Worm (Caenorhabditis elegans): ENCODE measurements around the gene F21C10.5.

ce11 chrV:9146849-9147557 is 21.6 kb downstream of the F21C10.5 start, which contains the start of gene spl-2:
- TF ChIP-seq aptf-2 (GFP tag; conservative IDR thresholded peaks at IDR 0.05) = no peak
- no peak for TF ChIP-seq xnd-1 (tag; optimal IDR thresholded peaks at IDR 0.05)
- TF ChIP-seq F37B4.10 (GFP tag; IDR thresholded peaks at IDR 0.05) = no peak
- TF ChIP-seq snpc-4 (GFP tag; optimal IDR thresholded peaks at IDR 0.05) = no peak
- TF ChIP-seq snpc-4 (tag; optimal IDR thresholded peaks at IDR 0.05) = no peak
- no peak for TF ChIP-seq Y79H2A.3 (GFP tag; conservative IDR thresholded peaks at IDR 0.05)
- no peak for TF ChIP-seq hsf-1 (GFP tag; IDR thresholded peaks at IDR 0.05)
- TF ChIP-seq rpc-1 (optimal IDR thresholded peaks at IDR 0.05) = no peak
- TF ChIP-seq rpc-1 (tag; optimal IDR thresholded peaks at IDR 0.05) = no peak
- TF ChIP-seq madf-8 (GFP tag; conservative IDR thresholded peaks at IDR 0.05) = no peak
- TF ChIP-seq Y56A3A.18 (GFP tag; IDR thresholded peaks at IDR 0.05) = no peak
- TF ChIP-seq C06A6.2 (GFP tag; conservative IDR thresholded peaks at IDR 0.05) = no peak
- TF ChIP-seq F23B12.7 (tag; optimal IDR thresholded peaks at IDR 0.05; ENCODE audit: insufficient read depth) = no peak
- TF ChIP-seq sea-2 (GFP tag; IDR thresholded peaks at IDR 0.05) = no peak
- TF ChIP-seq F52B5.7 (tag; optimal IDR thresholded peaks at IDR 0.05) = no peak
- TF ChIP-seq ztf-28 (GFP tag; IDR thresholded peaks at IDR 0.05) = no peak

Data from whole organism, young adult.